Worm (Caenorhabditis elegans) whole organism, midembryonic: ENCODE data around the gene F38B7.11.

ENCODE experiments used
- T22C8.4 ChIP-seq: fragments of 200-800 bp; sonication (Bioruptor generic); IDR thresholded peaks from 2 replicates; pipeline ENCODE4 v1.3.6; 2022; ENCODE audit warnings: missing genetic modification characterization, missing compliant biosample characterization
- flt-1 ChIP-seq: fragments of 200-800 bp; sonication (Bioruptor generic); IDR thresholded peaks from 2 replicates; pipeline ENCODE4 v1.3.6; 2022; ENCODE audit warnings: missing genetic modification characterization, missing compliant biosample characterization
- klf-2 ChIP-seq: fragments of 200-800 bp; sonication (Bioruptor generic); conservative IDR thresholded peaks from 2 replicates; pipeline ENCODE4 v1.3.6; 2022; ENCODE audit warnings: missing genetic modification reagents, missing genetic modification characterization, missing compliant biosample characterization
- med-1 ChIP-seq: sonication (generic microtip); optimal IDR thresholded peaks from 2 replicates; lab custom pipeline; 2017; ENCODE audit warnings: missing genetic modification characterization, mild to moderate bottlenecking, missing compliant biosample characterization, antibody characterized with exemption, missing genetic modification reagents; ENCODE audit not compliant: insufficient read depth
- ref-1 ChIP-seq: fragments of 200-800 bp; sonication (Bioruptor generic); conservative IDR thresholded peaks from 2 replicates; pipeline ENCODE4 v1.3.6; 2022; ENCODE audit warnings: missing genetic modification reagents, missing genetic modification characterization, missing compliant biosample characterization
- tab-1 ChIP-seq: fragments of 200-800 bp; sonication (Bioruptor generic); IDR thresholded peaks from 2 replicates; pipeline ENCODE4 v1.3.6; 2022; ENCODE audit warnings: missing genetic modification characterization, missing compliant biosample characterization
- ztf-23 ChIP-seq: fragments of 200-800 bp; sonication (Bioruptor generic); IDR thresholded peaks from 2 replicates; pipeline ENCODE4 v1.3.6; 2022; ENCODE audit warnings: missing genetic modification reagents, missing genetic modification characterization, missing compliant biosample characterization
- ztf-29 ChIP-seq: fragments of 200-800 bp; sonication (Bioruptor generic); IDR thresholded peaks from 2 replicates; pipeline ENCODE4 v1.3.6; 2022; ENCODE audit warnings: missing genetic modification reagents, missing genetic modification characterization, missing compliant biosample characterization

DNA sequence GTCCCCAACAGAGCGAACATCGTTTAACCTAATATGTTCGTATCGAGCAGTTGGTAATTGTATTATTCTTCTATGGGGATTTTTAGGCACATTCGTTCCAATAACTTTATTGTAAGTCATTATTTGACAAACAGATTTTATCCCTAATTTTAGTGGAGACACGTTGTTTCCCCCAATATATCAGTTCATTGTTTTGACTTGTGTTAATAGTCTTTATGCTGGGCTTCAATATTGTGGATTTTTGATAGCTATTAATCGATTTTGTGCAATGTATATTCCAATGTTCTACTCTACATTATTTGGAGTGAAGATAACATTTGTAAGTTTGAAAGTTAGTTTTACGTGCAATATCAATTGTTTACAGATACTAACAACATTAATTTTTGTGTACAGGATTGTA is 47.0 kb downstream of the F38B7.11 start:
- TF ChIP-seq ztf-23 (GFP tag; lab: Robert Waterston, UW) (no peak), flt-1 (no peak), klf-2 (GFP tag; lab: Robert Waterston, UW) (no peak), med-1 (GFP tag; lab: Kevin White, UChicago) (no peak), ztf-29 (GFP tag; lab: Robert Waterston, UW) (no peak), ref-1 (GFP tag; lab: Robert Waterston, UW) (no peak), T22C8.4 (GFP tag; lab: Robert Waterston, UW) (no peak), tab-1 (GFP tag; lab: Robert Waterston, UW) (no peak)
